Fruit fly (Drosophila melanogaster) whole organism, pupa: Measurements from ENCODE around the gene osk.

Experiments
- CG10348 ChIP-seq: fragments of 200-800 bp; sonication (Bioruptor generic); IDR thresholded peaks from 2 replicates; pipeline ENCODE4 v1.3.6; 2022; ENCODE audit warnings: missing biosample characterization, missing genetic modification characterization
- CG13204 ChIP-seq: fragments of 200-800 bp; sonication (Bioruptor generic); optimal IDR thresholded peaks from 2 replicates; lab custom pipeline; 2018; ENCODE audit warnings: missing biosample characterization, mild to moderate bottlenecking, missing genetic modification characterization, moderate library complexity
- CG14655 ChIP-seq: fragments of 200-800 bp; sonication (Bioruptor generic); optimal IDR thresholded peaks from 3 replicates; lab custom pipeline; 2017; ENCODE audit warnings: mild to moderate bottlenecking, missing biosample characterization, missing genetic modification reagents, missing genetic modification characterization
- CG17806 ChIP-seq: fragments of 200-800 bp; sonication (Bioruptor generic); optimal IDR thresholded peaks from 2 replicates; lab custom pipeline; 2018; ENCODE audit warnings: missing biosample characterization, mild to moderate bottlenecking, missing genetic modification characterization, moderate library complexity
- CG32121 ChIP-seq: fragments of 200-800 bp; sonication (Bioruptor generic); IDR thresholded peaks from 2 replicates; pipeline ENCODE4 v1.3.6; 2022; ENCODE audit warnings: missing biosample characterization, missing genetic modification characterization
- CG4496 ChIP-seq: fragments of 200-800 bp; sonication (Bioruptor generic); IDR thresholded peaks from 3 replicates; pipeline ENCODE4 v1.3.6; 2022; ENCODE audit warnings: missing biosample characterization, missing genetic modification characterization
- CG8159 ChIP-seq: fragments of 200-800 bp; sonication (Bioruptor generic); optimal IDR thresholded peaks from 3 replicates; lab custom pipeline; 2018; ENCODE audit warnings: missing biosample characterization, mild to moderate bottlenecking, missing genetic modification characterization, moderate library complexity
- CG8301 ChIP-seq: fragments of 200-800 bp; sonication (Bioruptor generic); optimal IDR thresholded peaks from 2 replicates; lab custom pipeline; 2018; ENCODE audit warnings: missing biosample characterization, mild to moderate bottlenecking, missing genetic modification characterization
- D1 ChIP-seq: fragments of 200-800 bp; sonication (Bioruptor generic); optimal IDR thresholded peaks from 2 replicates; lab custom pipeline; 2018; ENCODE audit warnings: missing biosample characterization, mild to moderate bottlenecking, missing genetic modification characterization, moderate library complexity
- EcR ChIP-seq: fragments of 200-800 bp; sonication (Bioruptor generic); optimal IDR thresholded peaks from 3 replicates; lab custom pipeline; 2019; ENCODE audit warnings: missing biosample characterization, missing genetic modification characterization, mild to moderate bottlenecking, moderate library complexity, missing genetic modification reagents
- Ets98B ChIP-seq: fragments of 200-800 bp; sonication (Bioruptor generic); IDR thresholded peaks from 2 replicates; pipeline ENCODE4 v1.3.6; 2022; ENCODE audit warnings: missing biosample characterization, missing genetic modification characterization
- Snoo ChIP-seq: fragments of 200-800 bp; sonication (Bioruptor generic); optimal IDR thresholded peaks from 3 replicates; lab custom pipeline; 2017; ENCODE audit warnings: missing biosample characterization, mild to moderate bottlenecking, missing genetic modification characterization, inconsistent platforms
- fd96Ca ChIP-seq: fragments of 200-800 bp; sonication (Bioruptor generic); IDR thresholded peaks from 3 replicates; pipeline ENCODE4 v1.3.6; 2022; ENCODE audit warnings: missing biosample characterization, missing genetic modification characterization
- gl ChIP-seq: fragments of 200-800 bp; sonication (Bioruptor generic); optimal IDR thresholded peaks from 2 replicates; lab custom pipeline; 2018; ENCODE audit warnings: missing biosample characterization, mild to moderate bottlenecking, missing genetic modification characterization

dm6 chr3R:8931064-8931419, 3.9 kb upstream of the osk start:
- TF ChIP-seq CG10348 (GFP tag; lab: Robert Waterston, UW) (no peak), CG8301 (tag; lab: Kevin White, UChicago) (no peak), CG8159 (tag; lab: Kevin White, UChicago) (no peak), CG14655 (no peak), Ets98B (GFP tag; lab: Robert Waterston, UW) (no peak), D1 (tag; lab: Kevin White, UChicago) (no peak), gl (tag; lab: Kevin White, UChicago) (no peak), EcR (GFP tag; lab: Kevin White, UChicago) (no peak), fd96Ca (GFP tag; lab: Robert Waterston, UW) (no peak), CG32121 (no peak), Snoo (tag; lab: Kevin White, UChicago) (no peak), CG17806 (no peak), CG4496 (GFP tag; lab: Robert Waterston, UW) (no peak), CG13204 (GFP tag; lab: Kevin White, UChicago) (no peak)
